Worm (Caenorhabditis elegans) whole organism, midembryonic: Measurements from ENCODE around the gene srt-11.

Experiments
- T22C8.4 ChIP-seq: fragments of 200-800 bp; sonication (Bioruptor generic); IDR thresholded peaks from 2 replicates; pipeline ENCODE4 v1.3.6; 2022; ENCODE audit warnings: missing genetic modification characterization, missing compliant biosample characterization
- cog-1 ChIP-seq: sonication (generic microtip); optimal IDR thresholded peaks from 2 replicates; lab custom pipeline; 2016; ENCODE audit warnings: missing genetic modification characterization, missing compliant biosample characterization
- flt-1 ChIP-seq: fragments of 200-800 bp; sonication (Bioruptor generic); IDR thresholded peaks from 2 replicates; pipeline ENCODE4 v1.3.6; 2022; ENCODE audit warnings: missing genetic modification characterization, missing compliant biosample characterization
- klf-2 ChIP-seq: fragments of 200-800 bp; sonication (Bioruptor generic); conservative IDR thresholded peaks from 2 replicates; pipeline ENCODE4 v1.3.6; 2022; ENCODE audit warnings: missing genetic modification reagents, missing genetic modification characterization, missing compliant biosample characterization
- med-1 ChIP-seq: sonication (generic microtip); optimal IDR thresholded peaks from 2 replicates; lab custom pipeline; 2017; ENCODE audit warnings: missing genetic modification characterization, mild to moderate bottlenecking, missing compliant biosample characterization, antibody characterized with exemption, missing genetic modification reagents; ENCODE audit not compliant: insufficient read depth
- ref-1 ChIP-seq: fragments of 200-800 bp; sonication (Bioruptor generic); conservative IDR thresholded peaks from 2 replicates; pipeline ENCODE4 v1.3.6; 2022; ENCODE audit warnings: missing genetic modification reagents, missing genetic modification characterization, missing compliant biosample characterization
- tab-1 ChIP-seq: fragments of 200-800 bp; sonication (Bioruptor generic); IDR thresholded peaks from 2 replicates; pipeline ENCODE4 v1.3.6; 2022; ENCODE audit warnings: missing genetic modification characterization, missing compliant biosample characterization
- ztf-23 ChIP-seq: fragments of 200-800 bp; sonication (Bioruptor generic); IDR thresholded peaks from 2 replicates; pipeline ENCODE4 v1.3.6; 2022; ENCODE audit warnings: missing genetic modification reagents, missing genetic modification characterization, missing compliant biosample characterization
- ztf-29 ChIP-seq: fragments of 200-800 bp; sonication (Bioruptor generic); IDR thresholded peaks from 2 replicates; pipeline ENCODE4 v1.3.6; 2022; ENCODE audit warnings: missing genetic modification reagents, missing genetic modification characterization, missing compliant biosample characterization

Gene srt-11

ce11 chrII:14805686-14806085 is at the start of gene srt-11:
Gene srt-11 (plus strand): TSS chrII:14805986.
- TF ChIP-seq tab-1 (GFP tag; lab: Robert Waterston, UW) (no peak), T22C8.4 (GFP tag; lab: Robert Waterston, UW) (no peak), cog-1 (no peak), ref-1 (GFP tag; lab: Robert Waterston, UW) (no peak), ztf-29 (GFP tag; lab: Robert Waterston, UW) (no peak)

- no peak for TF ChIP-seq flt-1 (GFP tag; lab: Robert Waterston, UW)
- no peak for TF ChIP-seq cog-1
- no peak for TF ChIP-seq tab-1 (GFP tag; lab: Robert Waterston, UW)
- no peak for TF ChIP-seq ztf-29 (GFP tag; lab: Robert Waterston, UW)
- TF ChIP-seq ref-1 (GFP tag; lab: Robert Waterston, UW), result no peak
- no peak for TF ChIP-seq ztf-23 (GFP tag; lab: Robert Waterston, UW)
- no peak for TF ChIP-seq T22C8.4 (GFP tag; lab: Robert Waterston, UW)
- no peak for TF ChIP-seq med-1
- TF ChIP-seq klf-2 (GFP tag; lab: Robert Waterston, UW), result no peak
Observed at ce11 chrII:14757711-14758110, 48.1 kb upstream of the srt-11 start, which contains the start of gene Y54E2A.5. Gene Y54E2A.5 (minus strand): TSS chrII:14757811.

- TF ChIP-seq tab-1 (GFP tag; lab: Robert Waterston, UW) (no peak), flt-1 (GFP tag; lab: Robert Waterston, UW) (no peak), cog-1 (no peak), ztf-23 (GFP tag; lab: Robert Waterston, UW) (no peak), ref-1 (GFP tag; lab: Robert Waterston, UW) (no peak), ztf-29 (GFP tag; lab: Robert Waterston, UW) (no peak), klf-2 (GFP tag; lab: Robert Waterston, UW) (no peak), T22C8.4 (GFP tag; lab: Robert Waterston, UW) (no peak), med-1 (no peak)
Observed at ce11 chrII:14768804-14769203, 37.0 kb upstream of the srt-11 start.

- TF ChIP-seq cog-1 (no peak), ztf-23 (GFP tag; lab: Robert Waterston, UW) (no peak), ztf-29 (GFP tag; lab: Robert Waterston, UW) (no peak), flt-1 (GFP tag; lab: Robert Waterston, UW) (no peak), med-1 (no peak), ref-1 (GFP tag; lab: Robert Waterston, UW) (no peak), T22C8.4 (GFP tag; lab: Robert Waterston, UW) (no peak), klf-2 (GFP tag; lab: Robert Waterston, UW) (no peak), tab-1 (GFP tag; lab: Robert Waterston, UW) (no peak)
Observed at ce11 chrII:14771096-14771495, 34.7 kb upstream of the srt-11 start.

ce11 chrII:14772113-14772512 is 33.7 kb upstream of the srt-11 start:
- TF ChIP-seq ref-1 (GFP tag; lab: Robert Waterston, UW) (no peak), ztf-29 (GFP tag; lab: Robert Waterston, UW) (no peak), T22C8.4 (GFP tag; lab: Robert Waterston, UW) (no peak), cog-1 (no peak), klf-2 (GFP tag; lab: Robert Waterston, UW) (no peak), tab-1 (GFP tag; lab: Robert Waterston, UW) (no peak), med-1 (no peak), flt-1 (GFP tag; lab: Robert Waterston, UW) (no peak), ztf-23 (GFP tag; lab: Robert Waterston, UW) (no peak)

ce11 chrII:14772956-14773788 is 32.6 kb upstream of the srt-11 start, which contains the start of gene Y54E2A.7:
Gene Y54E2A.7 (minus strand): TSS chrII:14773006.
- TF ChIP-seq ztf-29 (GFP tag; lab: Robert Waterston, UW), result no peak
- TF ChIP-seq T22C8.4 (GFP tag; lab: Robert Waterston, UW), result no peak
- TF ChIP-seq flt-1 (GFP tag; lab: Robert Waterston, UW), result no peak
- TF ChIP-seq med-1, result no peak
- no peak for TF ChIP-seq tab-1 (GFP tag; lab: Robert Waterston, UW)
- TF ChIP-seq klf-2 (GFP tag; lab: Robert Waterston, UW), result no peak
- no peak for TF ChIP-seq cog-1
- no peak for TF ChIP-seq ztf-23 (GFP tag; lab: Robert Waterston, UW)
- no peak for TF ChIP-seq ref-1 (GFP tag; lab: Robert Waterston, UW)

- TF ChIP-seq cog-1, result no peak
- TF ChIP-seq T22C8.4 (GFP tag; lab: Robert Waterston, UW), result no peak
- TF ChIP-seq ztf-29 (GFP tag; lab: Robert Waterston, UW), result no peak
- no peak for TF ChIP-seq ztf-23 (GFP tag; lab: Robert Waterston, UW)
- no peak for TF ChIP-seq flt-1 (GFP tag; lab: Robert Waterston, UW)
Observed at ce11 chrII:14778092-14778491, 27.7 kb upstream of the srt-11 start, which contains the start of gene Y54E2A.8. Gene Y54E2A.8 (plus strand): TSS chrII:14778345.

- no peak for TF ChIP-seq cog-1
- no peak for TF ChIP-seq med-1
- no peak for TF ChIP-seq ztf-23 (GFP tag; lab: Robert Waterston, UW)
- no peak for TF ChIP-seq klf-2 (GFP tag; lab: Robert Waterston, UW)
- TF ChIP-seq flt-1 (GFP tag; lab: Robert Waterston, UW), result no peak
- no peak for TF ChIP-seq ref-1 (GFP tag; lab: Robert Waterston, UW)
- TF ChIP-seq ztf-29 (GFP tag; lab: Robert Waterston, UW), result no peak
Observed at ce11 chrII:14779851-14780250, 25.9 kb upstream of the srt-11 start.

- no peak for TF ChIP-seq ref-1 (GFP tag; lab: Robert Waterston, UW)
Observed at ce11 chrII:14785906-14786305, 19.9 kb upstream of the srt-11 start, which contains the start of gene Y54E2A.9. Gene Y54E2A.9 (minus strand): TSS chrII:14786006.
